Worm (Caenorhabditis elegans) whole organism, young adult: Measurements from ENCODE around the gene K08D8.4.
A peak's percentile ranks its signal among the peaks of the same experiment; 100 is the strongest.

Source experiments
- F52B5.7 ChIP-seq: sonication (generic microtip); optimal IDR thresholded peaks from 2 replicates; lab custom pipeline; 2016; ENCODE audit warnings: mild to moderate bottlenecking, missing genetic modification characterization, missing compliant biosample characterization
- F55B11.4 ChIP-seq: sonication (generic microtip); optimal IDR thresholded peaks from 2 replicates; lab custom pipeline; 2016; ENCODE audit warnings: missing compliant biosample characterization, missing genetic modification characterization, borderline replicate concordance; ENCODE audit not compliant: insufficient read depth
- F57C9.4 ChIP-seq: sonication (generic microtip); optimal IDR thresholded peaks from 2 replicates; lab custom pipeline; 2017; ENCODE audit warnings: mild to moderate bottlenecking, missing genetic modification characterization, missing compliant biosample characterization
- T26A5.8 ChIP-seq: sonication (generic microtip); optimal IDR thresholded peaks from 2 replicates; lab custom pipeline; 2016; ENCODE audit warnings: missing genetic modification characterization, missing compliant biosample characterization
- ZK185.1 ChIP-seq: sonication (generic microtip); optimal IDR thresholded peaks from 2 replicates; lab custom pipeline; 2016; ENCODE audit warnings: mild to moderate bottlenecking, missing genetic modification characterization, missing compliant biosample characterization; ENCODE audit not compliant: poor library complexity, severe bottlenecking
- atf-7 ChIP-seq: sonication (generic microtip); optimal IDR thresholded peaks from 2 replicates; lab custom pipeline; 2017; ENCODE audit warnings: mild to moderate bottlenecking, missing genetic modification characterization, missing compliant biosample characterization
- attf-3 ChIP-seq: fragments of 200-800 bp; sonication (Bioruptor generic); conservative IDR thresholded peaks from 2 replicates; pipeline ENCODE4 v1.3.6; 2022; ENCODE audit warnings: missing genetic modification reagents, missing genetic modification characterization, missing compliant biosample characterization
- bed-1 ChIP-seq: fragments of 200-800 bp; sonication (Bioruptor generic); IDR thresholded peaks from 2 replicates; pipeline ENCODE4 v1.3.6; 2022; ENCODE audit warnings: missing genetic modification reagents, missing genetic modification characterization, missing compliant biosample characterization
- cebp-1 ChIP-seq, 2 experiments: fragments of 200-800 bp in 1 of 2; sonication (Bioruptor generic) in 1 of 2; sonication (generic microtip) in 1 of 2; IDR thresholded peaks in 1 of 2; optimal IDR thresholded peaks in 1 of 2; 2 replicates each; pipeline versions ENCODE4 v1.3.6 to Lab custom; 2017 to 2022; ENCODE audit warnings: missing compliant biosample characterization in 2 of 2, missing genetic modification characterization in 2 of 2, mild to moderate bottlenecking in 1 of 2, missing genetic modification reagents in 1 of 2, moderate library complexity in 1 of 2
- ceh-58 ChIP-seq: fragments of 200-800 bp; sonication (Bioruptor generic); IDR thresholded peaks from 2 replicates; pipeline ENCODE4 v1.3.6; 2022; ENCODE audit warnings: missing genetic modification characterization, missing compliant biosample characterization
- ceh-91 ChIP-seq: fragments of 200-800 bp; sonication (Bioruptor generic); IDR thresholded peaks from 2 replicates; pipeline ENCODE4 v1.3.6; 2022; ENCODE audit warnings: missing genetic modification reagents, missing genetic modification characterization, missing compliant biosample characterization
- chd-7 ChIP-seq: sonication (generic microtip); optimal IDR thresholded peaks from 2 replicates; lab custom pipeline; 2016; ENCODE audit warnings: mild to moderate bottlenecking, missing genetic modification characterization, moderate library complexity, missing compliant biosample characterization
- die-1 ChIP-seq: sonication (generic microtip); optimal IDR thresholded peaks from 2 replicates; lab custom pipeline; 2016; ENCODE audit warnings: missing genotype, mild to moderate bottlenecking, missing genetic modification characterization, missing compliant biosample characterization
- hmg-1.2 ChIP-seq: fragments of 200-800 bp; sonication (Bioruptor generic); IDR thresholded peaks from 2 replicates; pipeline ENCODE4 v1.3.6; 2022; ENCODE audit warnings: missing genetic modification reagents, missing genetic modification characterization, missing compliant biosample characterization
- hsf-1 ChIP-seq: fragments of 200-800 bp; sonication (Bioruptor generic); IDR thresholded peaks from 2 replicates; pipeline ENCODE4 v1.3.6; 2022; ENCODE audit warnings: missing genetic modification reagents, missing genetic modification characterization, missing compliant biosample characterization
- lag-1 ChIP-seq: fragments of 200-800 bp; sonication (Bioruptor generic); IDR thresholded peaks from 2 replicates; pipeline ENCODE4 v1.3.6; 2022; ENCODE audit warnings: missing genetic modification reagents, missing genetic modification characterization, missing compliant biosample characterization
- lir-1 ChIP-seq: fragments of 200-800 bp; sonication (Bioruptor generic); conservative IDR thresholded peaks from 2 replicates; pipeline ENCODE4 v1.3.6; 2022; ENCODE audit warnings: missing genetic modification reagents, missing genetic modification characterization, missing compliant biosample characterization
- mcd-1 ChIP-seq: fragments of 200-800 bp; sonication (Bioruptor generic); IDR thresholded peaks from 2 replicates; pipeline ENCODE4 v1.3.6; 2022; ENCODE audit warnings: missing genetic modification reagents, missing genetic modification characterization, missing compliant biosample characterization
- mes-4 ChIP-seq: sonication (generic microtip); optimal IDR thresholded peaks from 2 replicates; lab custom pipeline; 2016; ENCODE audit warnings: missing genotype, missing genetic modification characterization, missing compliant biosample characterization
- mxl-1 ChIP-seq: sonication (generic microtip); optimal IDR thresholded peaks from 2 replicates; lab custom pipeline; 2016; ENCODE audit warnings: missing genetic modification characterization, missing compliant biosample characterization
- nfya-1 ChIP-seq: sonication (generic microtip); optimal IDR thresholded peaks from 2 replicates; lab custom pipeline; 2017; ENCODE audit warnings: antibody characterized with exemption, missing compliant biosample characterization, missing genetic modification characterization, borderline replicate concordance; ENCODE audit not compliant: insufficient read depth
- nhr-120 ChIP-seq: fragments of 200-800 bp; sonication (Bioruptor generic); IDR thresholded peaks from 2 replicates; pipeline ENCODE4 v1.3.6; 2022; ENCODE audit warnings: missing genetic modification characterization, missing compliant biosample characterization
- nhr-80 ChIP-seq: sonication (generic microtip); optimal IDR thresholded peaks from 2 replicates; lab custom pipeline; 2016; ENCODE audit warnings: missing genetic modification characterization, missing compliant biosample characterization
- rcor-1 ChIP-seq: fragments of 200-800 bp; sonication (Bioruptor generic); IDR thresholded peaks from 2 replicates; pipeline ENCODE4 v1.3.6; 2022; ENCODE audit warnings: missing genetic modification reagents, missing genetic modification characterization, missing compliant biosample characterization
- rec-8 ChIP-seq, 2 experiments: sonication (generic microtip); optimal IDR thresholded peaks; 2 replicates each; lab custom pipeline; 2016; ENCODE audit warnings: mild to moderate bottlenecking in 2 of 2, missing genetic modification characterization in 2 of 2, missing genetic modification reagents in 2 of 2, missing genotype in 2 of 2, missing biosample characterization in 1 of 2, missing compliant biosample characterization in 1 of 2, moderate library complexity in 1 of 2
- repo-1 ChIP-seq: sonication (generic microtip); optimal IDR thresholded peaks from 2 replicates; lab custom pipeline; 2017; ENCODE audit warnings: mild to moderate bottlenecking, missing genetic modification characterization, missing compliant biosample characterization
- snpc-3.4 ChIP-seq: sonication (generic microtip); optimal IDR thresholded peaks from 2 replicates; lab custom pipeline; 2017; ENCODE audit warnings: missing genetic modification characterization, mild to moderate bottlenecking, missing compliant biosample characterization, antibody characterized with exemption, moderate library complexity, missing genotype, missing genetic modification reagents
- tbx-9 ChIP-seq: sonication (generic microtip); optimal IDR thresholded peaks from 2 replicates; lab custom pipeline; 2016; ENCODE audit warnings: borderline replicate concordance, missing genetic modification characterization, inconsistent platforms, missing compliant biosample characterization
- xnd-1 ChIP-seq: sonication (generic microtip); optimal IDR thresholded peaks from 2 replicates; lab custom pipeline; 2016; ENCODE audit warnings: missing genotype, missing genetic modification reagents, missing genetic modification characterization, missing compliant biosample characterization
- zim-3 ChIP-seq: sonication (generic microtip); optimal IDR thresholded peaks from 2 replicates; lab custom pipeline; 2017; ENCODE audit warnings: mild to moderate bottlenecking, missing genetic modification characterization, moderate library complexity, missing compliant biosample characterization
- ztf-18 ChIP-seq: sonication (generic microtip); optimal IDR thresholded peaks from 2 replicates; lab custom pipeline; 2016; ENCODE audit warnings: missing genotype, mild to moderate bottlenecking, missing genetic modification characterization, missing compliant biosample characterization
- ztf-26 ChIP-seq: sonication (generic microtip); optimal IDR thresholded peaks from 2 replicates; lab custom pipeline; 2017; ENCODE audit warnings: missing genetic modification characterization, missing compliant biosample characterization

Gene K08D8.4

DNA sequence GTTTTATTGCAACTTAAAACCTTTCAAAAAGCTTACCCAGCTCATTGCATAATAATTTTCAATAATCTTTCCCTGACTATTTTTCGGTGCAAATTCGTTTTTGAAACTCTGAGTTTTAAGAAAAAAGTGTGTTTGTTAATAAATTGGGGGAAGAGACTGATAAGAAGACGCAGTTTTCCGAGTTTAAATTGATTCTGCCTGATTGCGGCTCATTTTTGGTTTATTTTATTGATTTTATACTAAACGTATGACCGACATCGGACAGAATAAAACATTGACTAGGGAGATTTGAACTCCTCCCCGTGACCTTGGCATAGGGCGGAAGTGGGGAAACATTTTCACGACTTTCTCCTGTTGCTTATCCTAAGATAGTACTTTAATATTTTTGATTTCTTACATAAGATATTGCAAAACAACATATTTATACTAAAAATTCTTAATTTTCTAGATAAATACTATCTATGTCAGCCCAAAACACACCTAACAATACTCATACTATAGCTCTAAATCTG, 13.4 kb downstream of the K08D8.4 start, which contains the start of gene K08D8.7:
K08D8.7 (plus strand) TSS at position 462 of the 512 bp plus-strand sequence.
- TF ChIP-seq bed-1 (GFP tag; lab: Robert Waterston, UW) = no peak
- peak; percentile 21 for TF ChIP-seq nhr-80 (tag; lab: Kevin White, UChicago)

ce11 chrIV:12894996-12895395, 14.8 kb downstream of the K08D8.4 start, which contains the start of gene K08D8.11:
K08D8.11 (plus strand) TSS chrIV:12895296.
- TF ChIP-seq xnd-1 (tag; lab: Kevin White, UChicago) = no peak
- TF ChIP-seq zim-3 = no peak
- no peak for TF ChIP-seq lir-1 (GFP tag; lab: Robert Waterston, UW)
- no peak for TF ChIP-seq F57C9.4 (tag; lab: Kevin White, UChicago)
- TF ChIP-seq snpc-3.4 = no peak
- TF ChIP-seq attf-3 (GFP tag; lab: Robert Waterston, UW) = no peak
- TF ChIP-seq lag-1 (GFP tag; lab: Robert Waterston, UW) = no peak
- no peak for TF ChIP-seq ztf-18 (tag; lab: Kevin White, UChicago)
- TF ChIP-seq atf-7 (tag; lab: Kevin White, UChicago) = no peak
- no peak for TF ChIP-seq mxl-1 (tag; lab: Kevin White, UChicago)
- no peak for TF ChIP-seq ZK185.1 (tag; lab: Kevin White, UChicago)
- no peak for TF ChIP-seq ztf-26
- TF ChIP-seq rcor-1 = no peak
- TF ChIP-seq mes-4 (tag; lab: Kevin White, UChicago) = no peak
- no peak for TF ChIP-seq mcd-1 (GFP tag; lab: Robert Waterston, UW)
- no peak for TF ChIP-seq repo-1 (tag; lab: Kevin White, UChicago)
- no peak for TF ChIP-seq nfya-1 (tag; lab: Kevin White, UChicago)

DNA sequence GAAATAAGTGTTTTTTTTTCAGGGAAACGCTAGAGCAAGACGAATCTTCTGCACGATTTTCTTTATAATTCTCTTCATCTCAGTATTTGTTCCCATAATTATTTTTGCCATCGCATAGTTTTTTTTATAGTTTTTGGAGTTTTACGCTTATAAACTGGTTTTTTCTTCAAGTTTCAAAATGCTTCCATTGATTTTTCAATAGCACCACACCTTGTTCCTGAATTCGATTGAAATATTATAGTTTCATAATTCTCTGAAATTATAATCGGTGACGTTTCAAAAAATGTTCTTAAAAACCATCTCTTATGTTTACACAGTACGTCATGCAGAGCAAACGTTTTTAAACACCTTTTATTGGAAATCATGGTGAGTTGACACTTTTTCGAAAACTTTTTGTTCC, 16.6 kb downstream of the K08D8.4 start, which contains the start of gene K08D8.12:
K08D8.12 (plus strand) TSS at position 301 of the 400 bp plus-strand sequence.
- TF ChIP-seq F52B5.7 (tag; lab: Kevin White, UChicago) (no peak), chd-7 (tag; lab: Kevin White, UChicago) (no peak)
- TF ChIP-seq, all 124 proteins: peak for 0

ce11 chrIV:12892194-12892593, 17.6 kb downstream of the K08D8.4 start, which contains the start of gene K08D8.1:
K08D8.1 (plus strand) TSS chrIV:12892494.
- TF ChIP-seq nhr-120 (GFP tag; lab: Robert Waterston, UW) = no peak
- no peak for TF ChIP-seq F55B11.4 (tag; lab: Kevin White, UChicago)
- TF ChIP-seq nfya-1 (tag; lab: Kevin White, UChicago) = no peak
- TF ChIP-seq die-1 = no peak
- no peak for TF ChIP-seq rec-8 (tag; optimal IDR thresholded peaks at IDR 0.05; lab: Kevin White, UChicago)

ce11 chrIV:12891080-12891479, 18.7 kb downstream of the K08D8.4 start:
- TF ChIP-seq nfya-1 (tag; lab: Kevin White, UChicago) (no peak), tbx-9 (tag; lab: Kevin White, UChicago) (no peak), T26A5.8 (no peak), ceh-58 (no peak), hmg-1.2 (no peak), ceh-91 (GFP tag; lab: Robert Waterston, UW) (no peak), hsf-1 (no peak), cebp-1 (GFP tag; IDR thresholded peaks at IDR 0.05; lab: Robert Waterston, UW) (no peak), cebp-1 (tag; optimal IDR thresholded peaks at IDR 0.05; lab: Kevin White, UChicago) (peak; percentile 22)
- TF ChIP-seq, all 124 proteins: peak for 1
